Worm (Caenorhabditis elegans): ENCODE results near the gene cas-1.
"Not testable (repeated sequence)": the region's sequence is repeated elsewhere in the genome, so short reads cannot be mapped to it uniquely, and the experiment has no call there.

cas-1 gene

DNA sequence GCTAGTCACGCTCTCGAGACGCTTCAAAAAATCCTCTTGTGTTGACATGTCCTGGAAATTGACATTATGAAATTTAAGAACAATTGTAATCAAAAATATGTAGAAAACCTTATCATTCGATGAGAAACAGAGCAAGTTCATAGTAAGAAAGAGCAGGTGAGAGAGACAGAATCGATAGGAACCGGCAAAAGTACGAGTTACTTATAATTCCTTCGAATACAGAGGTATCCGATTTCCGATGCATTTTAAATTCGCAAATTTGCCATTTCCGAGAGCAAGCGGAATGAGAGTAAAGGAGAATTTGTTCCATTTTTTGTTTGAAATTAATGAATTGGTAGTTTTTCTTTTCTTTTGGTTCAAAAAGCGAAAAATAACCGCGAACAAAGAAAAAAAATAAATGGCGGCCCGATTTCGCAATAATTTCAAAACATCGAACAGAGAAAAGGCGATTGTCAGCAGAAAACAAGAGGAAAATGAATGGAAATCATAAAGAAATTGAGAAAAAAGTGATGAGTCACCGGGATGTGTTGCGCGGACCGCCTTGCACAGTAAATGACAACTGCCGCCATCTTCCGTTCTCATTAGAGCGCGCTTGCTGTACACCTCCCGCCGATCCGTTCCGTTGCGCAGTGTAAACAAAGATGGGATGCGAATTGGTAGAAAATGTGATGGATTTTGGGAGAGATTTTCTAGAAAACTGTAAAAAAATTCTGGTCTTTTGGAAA lies at the start of gene cas-1:
Gene cas-1 (minus strand): TSS at position 51 of the 725 bp plus-strand sequence.
- TF ChIP-seq ceh-36 (tag; optimal IDR thresholded peaks at IDR 0.05) (no peak), hnd-1 (tag; optimal IDR thresholded peaks at IDR 0.05) (no peak), tbx-37 (GFP tag; conservative IDR thresholded peaks at IDR 0.05) (0 out of 2 replicates have a peak, but pooled peaks have one; percentile 9), aly-1 (tag; optimal IDR thresholded peaks at IDR 0.05) (no peak), B0310.2 (tag; optimal IDR thresholded peaks at IDR 0.05) (no peak), ceh-13 (GFP tag; optimal IDR thresholded peaks at IDR 0.05) (no peak), tra-4 (tag; optimal IDR thresholded peaks at IDR 0.05) (no peak), hmg-4 (GFP tag; optimal IDR thresholded peaks at IDR 0.05) (no peak), scrt-1 (GFP tag; IDR thresholded peaks at IDR 0.05) (no peak), ets-7 (tag; optimal IDR thresholded peaks at IDR 0.05) (peak; percentile 88), flt-1 (GFP tag; IDR thresholded peaks at IDR 0.05) (no peak), sea-1 (GFP tag; conservative IDR thresholded peaks at IDR 0.05) (no peak), ama-1 (optimal IDR thresholded peaks at IDR 0.05) (no peak), pes-1 (GFP tag; IDR thresholded peaks at IDR 0.05) (no peak), tbx-11 (GFP tag; IDR thresholded peaks at IDR 0.05) (no peak), F13C5.2 (tag; optimal IDR thresholded peaks at IDR 0.05) (no peak), hmbx-1 (tag; optimal IDR thresholded peaks at IDR 0.05) (no peak)

DNA sequence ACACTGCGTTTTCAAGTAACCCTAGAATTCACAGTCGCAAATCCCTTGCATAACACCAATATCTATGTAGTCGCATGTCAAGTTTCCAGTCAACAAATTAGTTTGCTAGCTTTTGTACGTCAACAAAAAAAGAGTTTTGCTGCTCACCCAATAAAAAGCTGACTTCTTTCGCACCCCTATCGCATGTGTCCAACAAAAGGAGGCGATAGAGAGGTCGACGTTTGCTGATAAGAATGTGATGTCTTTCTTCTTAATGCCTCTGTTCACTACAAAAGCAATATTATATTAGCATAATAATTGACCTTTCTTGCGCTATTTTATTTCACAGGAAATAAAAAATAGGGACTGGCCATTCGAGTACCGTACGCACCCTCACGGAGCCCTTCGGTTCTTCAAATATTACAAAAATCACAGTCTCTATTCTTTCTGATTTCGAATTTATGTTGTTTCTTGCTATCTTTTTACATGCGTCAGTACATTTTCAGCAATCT lies 46.5 kb upstream of the cas-1 start, which contains the start of gene T20F7.3:
Gene T20F7.3 (plus strand): TSS at position 441 of the 491 bp plus-strand sequence.
- TF ChIP-seq hmg-4 (GFP tag; optimal IDR thresholded peaks at IDR 0.05), result no peak
- no peak for TF ChIP-seq ceh-13 (GFP tag; optimal IDR thresholded peaks at IDR 0.05)
- no peak for TF ChIP-seq ets-7 (tag; optimal IDR thresholded peaks at IDR 0.05)
- TF ChIP-seq hmbx-1 (tag; optimal IDR thresholded peaks at IDR 0.05), result no peak
- no peak for TF ChIP-seq tbx-11 (GFP tag; IDR thresholded peaks at IDR 0.05)
- no peak for TF ChIP-seq aly-1 (tag; optimal IDR thresholded peaks at IDR 0.05)
- no peak for TF ChIP-seq ama-1 (optimal IDR thresholded peaks at IDR 0.05)
- TF ChIP-seq B0310.2 (tag; optimal IDR thresholded peaks at IDR 0.05), result no peak
- TF ChIP-seq F13C5.2 (tag; optimal IDR thresholded peaks at IDR 0.05), result no peak
- TF ChIP-seq sea-1 (GFP tag; conservative IDR thresholded peaks at IDR 0.05), result no peak
- no peak for TF ChIP-seq tra-4 (tag; optimal IDR thresholded peaks at IDR 0.05)
- no peak for TF ChIP-seq scrt-1 (GFP tag; IDR thresholded peaks at IDR 0.05)
- TF ChIP-seq ceh-36 (tag; optimal IDR thresholded peaks at IDR 0.05), result no peak
- TF ChIP-seq pes-1 (GFP tag; IDR thresholded peaks at IDR 0.05), result no peak
- no peak for TF ChIP-seq flt-1 (GFP tag; IDR thresholded peaks at IDR 0.05)
- no peak for TF ChIP-seq tbx-37 (GFP tag; conservative IDR thresholded peaks at IDR 0.05)
- no peak for TF ChIP-seq hnd-1 (tag; optimal IDR thresholded peaks at IDR 0.05)

DNA sequence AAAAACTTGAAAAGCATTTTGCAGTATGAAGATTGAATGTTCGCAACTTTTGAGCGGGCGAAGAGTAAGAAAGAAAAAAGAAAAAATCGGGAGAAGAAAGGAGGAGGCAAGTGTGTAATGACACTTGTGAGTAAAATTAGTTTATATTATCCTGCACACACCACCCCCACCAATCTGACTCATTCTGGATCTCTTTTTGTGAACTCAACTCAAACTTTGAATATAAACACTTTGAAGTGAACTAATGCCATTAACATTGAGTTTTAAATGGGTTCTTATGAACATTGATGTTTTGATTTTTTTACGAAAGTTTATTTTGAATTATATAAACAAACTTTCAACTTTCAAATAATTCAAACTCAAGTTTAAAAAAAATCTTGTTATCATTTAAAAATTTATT lies 31.5 kb upstream of the cas-1 start, which contains the start of gene F41G4.8:
Gene F41G4.8 (minus strand): TSS at position 101 of the 400 bp plus-strand sequence.
- TF ChIP-seq aly-1 (tag; optimal IDR thresholded peaks at IDR 0.05) (no peak), ceh-13 (GFP tag; optimal IDR thresholded peaks at IDR 0.05) (no peak)

DNA sequence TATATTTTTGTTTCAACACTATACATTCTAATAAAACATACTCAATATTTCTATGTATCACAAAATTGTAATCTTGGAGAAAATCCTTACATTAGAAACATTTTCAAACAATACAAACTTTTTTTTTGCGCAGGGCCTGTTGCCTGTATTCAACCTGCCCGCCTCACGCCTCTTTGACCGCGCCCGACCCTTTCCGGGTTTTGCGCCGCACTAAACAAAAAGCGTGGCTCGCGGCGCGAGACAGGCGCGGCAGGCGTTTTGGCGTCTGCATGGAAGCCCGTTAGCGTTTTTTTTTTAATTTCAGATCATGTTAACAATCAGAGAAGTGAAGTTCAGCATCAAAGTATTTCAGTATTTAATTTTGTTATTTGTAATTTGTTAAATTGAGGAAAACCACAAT lies 29.5 kb upstream of the cas-1 start:
- TF ChIP-seq tbx-11 (GFP tag; IDR thresholded peaks at IDR 0.05) (no peak), flt-1 (GFP tag; IDR thresholded peaks at IDR 0.05) (no peak), hmg-4 (GFP tag; optimal IDR thresholded peaks at IDR 0.05) (no peak), tbx-37 (GFP tag; conservative IDR thresholded peaks at IDR 0.05) (no peak), B0310.2 (tag; optimal IDR thresholded peaks at IDR 0.05) (no peak), ceh-13 (GFP tag; optimal IDR thresholded peaks at IDR 0.05) (no peak), hnd-1 (tag; optimal IDR thresholded peaks at IDR 0.05) (no peak), tra-4 (tag; optimal IDR thresholded peaks at IDR 0.05) (no peak), hmbx-1 (tag; optimal IDR thresholded peaks at IDR 0.05) (no peak), sea-1 (GFP tag; conservative IDR thresholded peaks at IDR 0.05) (no peak)

DNA sequence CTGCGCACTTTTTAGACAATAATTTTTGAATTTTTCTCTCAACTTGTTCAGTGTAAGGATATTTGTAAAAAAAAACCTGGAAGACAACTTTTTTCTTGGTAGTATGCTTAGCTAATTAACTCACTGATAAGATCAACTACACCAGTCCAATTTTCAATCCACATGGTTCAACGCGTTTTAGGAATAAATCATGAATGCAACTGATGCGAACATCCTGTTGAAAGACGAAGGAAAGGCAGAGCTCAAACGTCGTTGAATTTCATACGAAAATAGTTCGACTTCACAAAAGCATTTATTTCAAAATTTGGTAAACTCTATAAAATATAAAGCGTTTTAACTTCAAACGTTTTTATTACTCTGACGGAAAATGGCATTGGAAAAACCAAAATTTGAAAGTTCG lies 27.3 kb upstream of the cas-1 start, which contains the start of gene dyla-1:
Gene dyla-1 (plus strand): TSS at position 301 of the 400 bp plus-strand sequence.
- no peak for TF ChIP-seq tbx-37 (GFP tag; conservative IDR thresholded peaks at IDR 0.05)
- TF ChIP-seq pes-1 (GFP tag; IDR thresholded peaks at IDR 0.05), result no peak
- TF ChIP-seq F13C5.2 (tag; optimal IDR thresholded peaks at IDR 0.05), result no peak
- TF ChIP-seq ceh-13 (GFP tag; optimal IDR thresholded peaks at IDR 0.05), result no peak
- no peak for TF ChIP-seq hmbx-1 (tag; optimal IDR thresholded peaks at IDR 0.05)
- TF ChIP-seq hmg-4 (GFP tag; optimal IDR thresholded peaks at IDR 0.05), result no peak
- TF ChIP-seq hnd-1 (tag; optimal IDR thresholded peaks at IDR 0.05), result no peak
- TF ChIP-seq B0310.2 (tag; optimal IDR thresholded peaks at IDR 0.05), result no peak
- no peak for TF ChIP-seq aly-1 (tag; optimal IDR thresholded peaks at IDR 0.05)
- no peak for TF ChIP-seq ets-7 (tag; optimal IDR thresholded peaks at IDR 0.05)
- no peak for TF ChIP-seq scrt-1 (GFP tag; IDR thresholded peaks at IDR 0.05)
- no peak for TF ChIP-seq tbx-11 (GFP tag; IDR thresholded peaks at IDR 0.05)
- no peak for TF ChIP-seq ama-1 (optimal IDR thresholded peaks at IDR 0.05)
- TF ChIP-seq tra-4 (tag; optimal IDR thresholded peaks at IDR 0.05), result no peak
- no peak for TF ChIP-seq ceh-36 (tag; optimal IDR thresholded peaks at IDR 0.05)

DNA sequence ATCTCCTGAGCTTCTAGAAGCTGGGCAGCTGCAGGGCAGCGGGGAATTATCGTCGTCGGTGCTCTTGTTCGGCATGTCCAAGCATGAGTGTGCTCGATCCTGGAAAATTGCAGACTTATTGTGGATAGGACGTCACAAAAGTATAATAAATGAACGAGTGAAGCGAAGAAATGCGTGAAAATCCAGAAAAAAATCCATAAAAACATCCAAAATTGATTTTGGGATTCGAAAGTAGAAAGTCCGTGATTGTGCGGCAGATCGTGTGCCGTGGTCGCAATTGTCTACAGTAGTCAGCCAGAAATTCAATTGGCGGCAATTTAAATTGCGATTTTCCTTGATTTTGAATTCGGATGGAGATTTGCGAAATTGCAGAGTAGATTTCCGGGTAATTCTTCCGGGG lies 22.8 kb upstream of the cas-1 start, which contains the start of gene F41G4.7:
Gene F41G4.7 (minus strand): TSS at position 101 of the 400 bp plus-strand sequence.
- no peak for TF ChIP-seq B0310.2 (tag; optimal IDR thresholded peaks at IDR 0.05)
- TF ChIP-seq tbx-11 (GFP tag; IDR thresholded peaks at IDR 0.05), result no peak
- no peak for TF ChIP-seq hnd-1 (tag; optimal IDR thresholded peaks at IDR 0.05)
- TF ChIP-seq ets-7 (tag; optimal IDR thresholded peaks at IDR 0.05), result no peak
- TF ChIP-seq tbx-37 (GFP tag; conservative IDR thresholded peaks at IDR 0.05), result no peak
- TF ChIP-seq hmbx-1 (tag; optimal IDR thresholded peaks at IDR 0.05), result no peak
- TF ChIP-seq ama-1 (optimal IDR thresholded peaks at IDR 0.05), result no peak
- no peak for TF ChIP-seq pes-1 (GFP tag; IDR thresholded peaks at IDR 0.05)
- no peak for TF ChIP-seq hmg-4 (GFP tag; optimal IDR thresholded peaks at IDR 0.05)
- no peak for TF ChIP-seq scrt-1 (GFP tag; IDR thresholded peaks at IDR 0.05)
- no peak for TF ChIP-seq sea-1 (GFP tag; conservative IDR thresholded peaks at IDR 0.05)
- no peak for TF ChIP-seq F13C5.2 (tag; optimal IDR thresholded peaks at IDR 0.05)
- TF ChIP-seq ceh-13 (GFP tag; optimal IDR thresholded peaks at IDR 0.05), result no peak
- TF ChIP-seq flt-1 (GFP tag; IDR thresholded peaks at IDR 0.05), result no peak
- no peak for TF ChIP-seq tra-4 (tag; optimal IDR thresholded peaks at IDR 0.05)

DNA sequence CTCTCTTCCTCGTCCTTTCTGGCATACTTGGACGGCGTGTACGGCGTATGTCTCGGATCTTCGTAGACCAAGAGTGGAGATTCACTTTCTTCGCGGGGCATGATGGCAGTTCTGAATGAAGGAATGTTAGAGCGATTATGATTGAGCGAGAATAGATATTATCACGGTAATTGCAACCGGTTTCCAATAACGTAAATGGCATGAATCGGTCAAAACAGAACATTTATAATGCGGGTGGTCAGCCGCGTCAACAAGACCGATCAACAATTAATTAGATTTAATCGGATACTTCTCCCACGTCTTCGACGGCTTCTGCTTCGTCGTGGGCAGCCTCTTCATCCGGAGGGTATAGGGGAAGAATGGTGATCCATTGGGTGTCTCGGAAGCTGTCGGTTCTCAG lies 21.2 kb upstream of the cas-1 start, which contains the start of gene F41G4.13:
Gene F41G4.13 (minus strand): TSS at position 101 of the 400 bp plus-strand sequence.
- TF ChIP-seq sea-1 (GFP tag; conservative IDR thresholded peaks at IDR 0.05); ceh-36 (tag; optimal IDR thresholded peaks at IDR 0.05); tbx-37 (GFP tag; conservative IDR thresholded peaks at IDR 0.05): not testable (repeated sequence)

Data from whole organism, early embryonic.